Fruit fly (Drosophila melanogaster) whole organism, pupa: ENCODE measurements around the gene CG15771.

Source experiments
- CG32121 ChIP-seq: fragments of 200-800 bp; sonication (Bioruptor generic); IDR thresholded peaks from 2 replicates; pipeline ENCODE4 v1.3.6; 2022; ENCODE audit warnings: missing biosample characterization, missing genetic modification characterization
- CG34367 ChIP-seq: fragments of 200-800 bp; sonication (Bioruptor generic); optimal IDR thresholded peaks from 2 replicates; lab custom pipeline; 2018; ENCODE audit warnings: missing biosample characterization, mild to moderate bottlenecking, missing genetic modification characterization

DNA sequence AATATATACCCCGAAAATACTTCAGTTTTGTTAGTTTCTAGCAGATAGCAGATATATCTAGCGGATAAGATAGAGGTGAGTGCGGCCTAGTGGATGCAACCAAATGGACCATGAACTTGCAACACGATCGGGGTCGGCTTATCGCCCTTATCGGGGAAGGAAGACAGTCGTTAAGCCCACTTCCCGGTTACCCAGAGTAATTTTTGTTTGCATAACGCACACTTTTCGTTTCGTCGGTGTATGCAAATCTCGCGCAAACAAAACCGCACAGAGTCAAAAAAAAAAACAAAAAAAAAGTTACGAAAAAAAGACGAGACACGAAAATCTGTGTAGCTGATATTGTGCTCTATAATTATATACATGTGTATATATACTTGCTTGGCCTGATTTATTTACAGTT is 42.4 kb upstream of the CG15771 start:
- TF ChIP-seq CG34367 (tag; lab: Kevin White, UChicago) (no peak), CG32121 (GFP tag; lab: Robert Waterston, UW) (no peak)
